Worm (Caenorhabditis elegans) whole organism, L1 larva: ENCODE measurements around the gene F43C11.6.

Experiments
- ceh-82 ChIP-seq, 3 experiments: fragments of 150-350 bp in 1 of 3; sonication (generic microtip) in 2 of 3; optimal IDR thresholded peaks; 2 replicates each; lab custom pipeline; 2014 to 2017; ENCODE audit warnings: missing biosample characterization in 3 of 3, missing genetic modification characterization in 3 of 3
- ceh-90 ChIP-seq: sonication (generic microtip); optimal IDR thresholded peaks from 2 replicates; lab custom pipeline; 2016; ENCODE audit warnings: missing genetic modification characterization, missing compliant biosample characterization
- efl-1 ChIP-seq, 4 experiments: fragments of 150-350 bp; optimal IDR thresholded peaks in 3 of 4; peaks in 1 of 4; 1 replicate in 1 of 4; 2 replicates in 3 of 4; lab custom pipeline; 2014; ENCODE audit warnings: missing biosample characterization in 2 of 4, missing genetic modification characterization in 2 of 4, missing genetic modification reagents in 2 of 4
- lin-15B ChIP-seq: fragments of 150-350 bp; sonication (generic microtip); optimal IDR thresholded peaks from 3 replicates; lab custom pipeline; 2014; ENCODE audit warnings: missing biosample characterization, missing genetic modification characterization
- lin-35 ChIP-seq, 2 experiments: fragments of 150-350 bp; optimal IDR thresholded peaks; 2 replicates each; lab custom pipeline; 2014; ENCODE audit warnings: missing biosample characterization in 2 of 2, missing genetic modification characterization in 2 of 2, missing genetic modification reagents in 2 of 2
- nhr-76 ChIP-seq: sonication (generic microtip); optimal IDR thresholded peaks from 2 replicates; lab custom pipeline; 2017; ENCODE audit warnings: missing biosample characterization, missing genetic modification characterization
- nhr-90 ChIP-seq: sonication (generic microtip); optimal IDR thresholded peaks from 2 replicates; lab custom pipeline; 2016; ENCODE audit warnings: mild to moderate bottlenecking, missing genetic modification characterization, missing compliant biosample characterization; ENCODE audit not compliant: poor library complexity
- skn-1 ChIP-seq: fragments of 150-350 bp; optimal IDR thresholded peaks from 2 replicates; lab custom pipeline; 2014; ENCODE audit warnings: missing biosample characterization, missing genetic modification characterization
- tbx-2 ChIP-seq: sonication (generic microtip); optimal IDR thresholded peaks from 2 replicates; lab custom pipeline; 2016; ENCODE audit warnings: missing genetic modification characterization, missing compliant biosample characterization
- ztf-4 ChIP-seq: fragments of 150-350 bp; optimal IDR thresholded peaks from 2 replicates; lab custom pipeline; 2014; ENCODE audit warnings: missing biosample characterization, missing genetic modification characterization

- TF ChIP-seq nhr-76 (tag; lab: Kevin White, UChicago) (no peak), skn-1 (no peak), lin-35 (GFP tag; optimal IDR thresholded peaks at IDR 0.05; lab: Kevin White, UChicago) (peak in 1 of 2 experiments; percentile 20), efl-1 (optimal IDR thresholded peaks at IDR 0.05; lab: Kevin White, UChicago) (no peak), efl-1 (GFP tag; optimal IDR thresholded peaks at IDR 0.05 in 1 of 2; lab: Kevin White, UChicago) (peak in 1 of 2 experiments; percentile 71), tbx-2 (tag; lab: Kevin White, UChicago) (no peak), ceh-82 (tag; optimal IDR thresholded peaks at IDR 0.05; lab: Kevin White, UChicago) (no peak), nhr-90 (tag; lab: Kevin White, UChicago) (no peak), lin-15B (no peak), ztf-4 (no peak), ceh-90 (tag; lab: Kevin White, UChicago) (no peak)
Measured at ce11 chrII:2335572-2335971, 6.7 kb upstream of the F43C11.6 start, which contains the start of gene F43C11.7.
